Fruit fly (Drosophila melanogaster): ENCODE data around the gene CG8219.

The CG8219 gene

dm6 chr3L:6220187-6220586, 19.9 kb downstream of the CG8219 start, which contains the start of gene CG33946:
CG33946 (plus strand) TSS chr3L:6220578.
- TF ChIP-seq Ets98B (GFP tag; IDR thresholded peaks at IDR 0.05) (peak; percentile 55), CG10348 (GFP tag; IDR thresholded peaks at IDR 0.05) (peak; percentile 57; the same call in 1 of the 2 replicates), CG9948 (tag; optimal IDR thresholded peaks at IDR 0.05) (peak; percentile 41), CG12605 (GFP tag; IDR thresholded peaks at IDR 0.05) (peak; percentile 50), EcR (GFP tag; optimal IDR thresholded peaks at IDR 0.05) (no peak), CG17806 (tag; optimal IDR thresholded peaks at IDR 0.05) (peak; percentile 35), CG14655 (GFP tag; optimal IDR thresholded peaks at IDR 0.05) (peak; percentile 70), Pif1A (GFP tag; optimal IDR thresholded peaks at IDR 0.05) (no peak), CG8301 (tag; optimal IDR thresholded peaks at IDR 0.05) (peak; percentile 63), CG32121 (GFP tag; IDR thresholded peaks at IDR 0.05) (peak; percentile 76), fd96Ca (GFP tag; IDR thresholded peaks at IDR 0.05) (peak; percentile 86), CG13204 (GFP tag; optimal IDR thresholded peaks at IDR 0.05) (no peak), CG4496 (GFP tag; IDR thresholded peaks at IDR 0.05) (peak; percentile 86), Snoo (tag; optimal IDR thresholded peaks at IDR 0.05) (peak; percentile 66), rn (GFP tag; IDR thresholded peaks at IDR 0.05) (peak; percentile 54)

dm6 chr3L:6232261-6232660, 32.0 kb downstream of the CG8219 start, which contains the start of gene CG13299:
CG13299 (minus strand) TSS chr3L:6232361.
- TF ChIP-seq gl (tag; optimal IDR thresholded peaks at IDR 0.05): no peak
- no peak for TF ChIP-seq Ets98B (GFP tag; IDR thresholded peaks at IDR 0.05)
- no peak for TF ChIP-seq CG14655 (GFP tag; optimal IDR thresholded peaks at IDR 0.05)
- no peak for TF ChIP-seq CG9948 (tag; optimal IDR thresholded peaks at IDR 0.05)
- no peak for TF ChIP-seq CG13204 (GFP tag; optimal IDR thresholded peaks at IDR 0.05)
- TF ChIP-seq EcR (GFP tag; optimal IDR thresholded peaks at IDR 0.05): no peak
- TF ChIP-seq CG34367 (tag; optimal IDR thresholded peaks at IDR 0.05): no peak

- no peak for TF ChIP-seq D1 (tag; optimal IDR thresholded peaks at IDR 0.05)
- no peak for TF ChIP-seq CG34367 (tag; optimal IDR thresholded peaks at IDR 0.05)
- TF ChIP-seq Ets98B (GFP tag; IDR thresholded peaks at IDR 0.05): no peak
- no peak for TF ChIP-seq CG14655 (GFP tag; optimal IDR thresholded peaks at IDR 0.05)
- TF ChIP-seq CG10348 (GFP tag; IDR thresholded peaks at IDR 0.05): no peak
- no peak for TF ChIP-seq CG4496 (GFP tag; IDR thresholded peaks at IDR 0.05)
- TF ChIP-seq CG8159 (tag; optimal IDR thresholded peaks at IDR 0.05): no peak
- no peak for TF ChIP-seq EcR (GFP tag; optimal IDR thresholded peaks at IDR 0.05)
- no peak for TF ChIP-seq CG13204 (GFP tag; optimal IDR thresholded peaks at IDR 0.05)
- no peak for TF ChIP-seq CG15710 (tag; optimal IDR thresholded peaks at IDR 0.05)
- no peak for TF ChIP-seq CG8301 (tag; optimal IDR thresholded peaks at IDR 0.05)
- no peak for TF ChIP-seq CG17806 (tag; optimal IDR thresholded peaks at IDR 0.05)
- TF ChIP-seq rn (GFP tag; IDR thresholded peaks at IDR 0.05): no peak
Observed at dm6 chr3L:6233281-6233680, 33.0 kb downstream of the CG8219 start, which contains the start of gene BG642312. BG642312 (minus strand) TSS chr3L:6233381.

dm6 chr3L:6234035-6234434, 33.8 kb downstream of the CG8219 start, which contains the start of gene CG42714:
CG42714 (minus strand) TSS chr3L:6234056.
- TF ChIP-seq CG14655 (GFP tag; optimal IDR thresholded peaks at IDR 0.05): no peak
- TF ChIP-seq CG8159 (tag; optimal IDR thresholded peaks at IDR 0.05): no peak

- TF ChIP-seq CG13204 (GFP tag; optimal IDR thresholded peaks at IDR 0.05) (no peak), CG14655 (GFP tag; optimal IDR thresholded peaks at IDR 0.05) (no peak), Snoo (tag; optimal IDR thresholded peaks at IDR 0.05) (no peak), CG17806 (tag; optimal IDR thresholded peaks at IDR 0.05) (no peak), CG10348 (GFP tag; IDR thresholded peaks at IDR 0.05) (no peak), D1 (tag; optimal IDR thresholded peaks at IDR 0.05) (no peak), CG4496 (GFP tag; IDR thresholded peaks at IDR 0.05) (no peak), CG32121 (GFP tag; IDR thresholded peaks at IDR 0.05) (no peak), EcR (GFP tag; optimal IDR thresholded peaks at IDR 0.05) (no peak), Pif1A (GFP tag; optimal IDR thresholded peaks at IDR 0.05) (no peak), CG9948 (tag; optimal IDR thresholded peaks at IDR 0.05) (no peak), CG15710 (tag; optimal IDR thresholded peaks at IDR 0.05) (no peak), rn (GFP tag; IDR thresholded peaks at IDR 0.05) (no peak), Pif1B (GFP tag; optimal IDR thresholded peaks at IDR 0.05) (no peak), CG12605 (GFP tag; IDR thresholded peaks at IDR 0.05) (no peak), CG8301 (tag; optimal IDR thresholded peaks at IDR 0.05) (no peak), CG34367 (tag; optimal IDR thresholded peaks at IDR 0.05) (no peak), CG8159 (tag; optimal IDR thresholded peaks at IDR 0.05) (no peak), gl (tag; optimal IDR thresholded peaks at IDR 0.05) (no peak), Ets98B (GFP tag; IDR thresholded peaks at IDR 0.05) (no peak)
Observed at dm6 chr3L:6239968-6240367, 39.7 kb downstream of the CG8219 start, which contains the start of gene CG10226. CG10226 (minus strand) TSS chr3L:6240068.

- no peak for TF ChIP-seq CG34367 (tag; optimal IDR thresholded peaks at IDR 0.05)
- no peak for TF ChIP-seq CG8159 (tag; optimal IDR thresholded peaks at IDR 0.05)
- TF ChIP-seq gl (tag; optimal IDR thresholded peaks at IDR 0.05): no peak
- no peak for TF ChIP-seq CG12605 (GFP tag; IDR thresholded peaks at IDR 0.05)
- no peak for TF ChIP-seq CG4496 (GFP tag; IDR thresholded peaks at IDR 0.05)
- no peak for TF ChIP-seq CG17806 (tag; optimal IDR thresholded peaks at IDR 0.05)
- no peak for TF ChIP-seq Pif1A (GFP tag; optimal IDR thresholded peaks at IDR 0.05)
- no peak for TF ChIP-seq Pif1B (GFP tag; optimal IDR thresholded peaks at IDR 0.05)
- no peak for TF ChIP-seq CG9948 (tag; optimal IDR thresholded peaks at IDR 0.05)
- no peak for TF ChIP-seq CG14655 (GFP tag; optimal IDR thresholded peaks at IDR 0.05)
- TF ChIP-seq D1 (tag; optimal IDR thresholded peaks at IDR 0.05): no peak
- no peak for TF ChIP-seq CG15710 (tag; optimal IDR thresholded peaks at IDR 0.05)
- no peak for TF ChIP-seq CG13204 (GFP tag; optimal IDR thresholded peaks at IDR 0.05)
- TF ChIP-seq CG32121 (GFP tag; IDR thresholded peaks at IDR 0.05): no peak
- TF ChIP-seq CG10348 (GFP tag; IDR thresholded peaks at IDR 0.05): no peak
- no peak for TF ChIP-seq CG8301 (tag; optimal IDR thresholded peaks at IDR 0.05)
- no peak for TF ChIP-seq rn (GFP tag; IDR thresholded peaks at IDR 0.05)
- no peak for TF ChIP-seq Ets98B (GFP tag; IDR thresholded peaks at IDR 0.05)
- no peak for TF ChIP-seq EcR (GFP tag; optimal IDR thresholded peaks at IDR 0.05)
Observed at dm6 chr3L:6245646-6246045, 45.4 kb downstream of the CG8219 start, which contains the start of gene Mdr65. Mdr65 (minus strand) TSS chr3L:6245746.

All from whole organism, pupa.